Fruit fly (Drosophila melanogaster) whole organism, prepupa: ENCODE measurements around the gene Lrp4.

Experiments used
- Blimp-1 ChIP-seq: fragments of 200-800 bp; sonication (Bioruptor generic); optimal IDR thresholded peaks from 3 replicates; lab custom pipeline; 2017; ENCODE audit warnings: missing biosample characterization, missing genetic modification characterization, mild to moderate bottlenecking, moderate library complexity, missing genetic modification reagents
- CG10669 ChIP-seq: fragments of 200-800 bp; sonication (Bioruptor generic); optimal IDR thresholded peaks from 3 replicates; lab custom pipeline; 2018; ENCODE audit warnings: missing biosample characterization, mild to moderate bottlenecking, missing genetic modification characterization, moderate library complexity
- CG11902 ChIP-seq: fragments of 200-800 bp; sonication (Bioruptor generic); optimal IDR thresholded peaks from 3 replicates; lab custom pipeline; 2016; ENCODE audit warnings: missing biosample characterization, missing genetic modification characterization
- CG15336 ChIP-seq: fragments of 200-800 bp; sonication (Bioruptor generic); IDR thresholded peaks from 2 replicates; pipeline ENCODE4 v1.3.6; 2022; ENCODE audit warnings: missing biosample characterization, missing genetic modification characterization
- CG1621 ChIP-seq: fragments of 200-800 bp; sonication (Bioruptor generic); optimal IDR thresholded peaks from 3 replicates; lab custom pipeline; 2018; ENCODE audit warnings: missing biosample characterization, mild to moderate bottlenecking, missing genetic modification characterization
- CG16779 ChIP-seq: fragments of 200-800 bp; sonication (Bioruptor generic); optimal IDR thresholded peaks from 3 replicates; lab custom pipeline; 2017; ENCODE audit warnings: missing biosample characterization, mild to moderate bottlenecking, missing genetic modification characterization
- CG3032 ChIP-seq: fragments of 200-800 bp; optimal IDR thresholded peaks from 2 replicates; lab custom pipeline; 2019; ENCODE audit warnings: missing biosample characterization, mild to moderate bottlenecking, missing genetic modification characterization, moderate library complexity
- CG31627 ChIP-seq: fragments of 200-800 bp; sonication (Bioruptor generic); optimal IDR thresholded peaks from 3 replicates; lab custom pipeline; 2016; ENCODE audit warnings: missing biosample characterization, missing genetic modification characterization
- CG3919 ChIP-seq: fragments of 200-800 bp; sonication (Bioruptor generic); optimal IDR thresholded peaks from 3 replicates; lab custom pipeline; 2016; ENCODE audit warnings: missing biosample characterization, missing genetic modification characterization
- CG4318 ChIP-seq: fragments of 200-800 bp; sonication (Bioruptor generic); optimal IDR thresholded peaks from 3 replicates; lab custom pipeline; 2017; ENCODE audit warnings: missing biosample characterization, mild to moderate bottlenecking, missing genetic modification characterization
- CG6163 ChIP-seq: fragments of 200-800 bp; sonication (Bioruptor generic); IDR thresholded peaks from 3 replicates; pipeline ENCODE4 v1.3.6; 2022; ENCODE audit warnings: missing biosample characterization, missing genetic modification characterization
- CG6808 ChIP-seq: fragments of 200-800 bp; sonication (Bioruptor generic); optimal IDR thresholded peaks from 3 replicates; lab custom pipeline; 2017; ENCODE audit warnings: missing biosample characterization, missing genetic modification characterization, mild to moderate bottlenecking, moderate library complexity, missing genetic modification reagents
- CG6854 ChIP-seq: fragments of 200-800 bp; sonication (Bioruptor generic); optimal IDR thresholded peaks from 2 replicates; lab custom pipeline; 2017; ENCODE audit warnings: missing biosample characterization, mild to moderate bottlenecking, missing genetic modification characterization
- CG7368 ChIP-seq: fragments of 200-800 bp; sonication (Bioruptor generic); optimal IDR thresholded peaks from 3 replicates; lab custom pipeline; 2016; ENCODE audit warnings: missing biosample characterization, missing genetic modification characterization
- CG8119 ChIP-seq: fragments of 200-800 bp; sonication (Bioruptor generic); IDR thresholded peaks from 3 replicates; pipeline ENCODE4 v1.3.6; 2022; ENCODE audit warnings: missing biosample characterization, missing genetic modification characterization
- CG8319 ChIP-seq: fragments of 200-800 bp; sonication (Bioruptor generic); optimal IDR thresholded peaks from 3 replicates; lab custom pipeline; 2016; ENCODE audit warnings: missing biosample characterization, missing genetic modification characterization
- CG8632 ChIP-seq: fragments of 200-800 bp; sonication (Bioruptor generic); optimal IDR thresholded peaks from 3 replicates; lab custom pipeline; 2016; ENCODE audit warnings: missing biosample characterization, missing genetic modification characterization
- Eip75B ChIP-seq: fragments of 200-800 bp; sonication (Bioruptor generic); optimal IDR thresholded peaks from 3 replicates; lab custom pipeline; 2016; ENCODE audit warnings: missing biosample characterization, missing genetic modification characterization
- Eip78C ChIP-seq: fragments of 200-800 bp; sonication (Bioruptor generic); peaks from one replicate; lab custom pipeline; 2016; ENCODE audit warnings: missing biosample characterization, missing genetic modification characterization
- Eip93F ChIP-seq: fragments of 200-800 bp; sonication (Bioruptor generic); optimal IDR thresholded peaks from 2 replicates; lab custom pipeline; 2016; ENCODE audit warnings: missing biosample characterization, mild to moderate bottlenecking, missing genetic modification characterization
- Ets21C ChIP-seq: fragments of 200-800 bp; sonication (Bioruptor generic); optimal IDR thresholded peaks from 3 replicates; lab custom pipeline; 2016; ENCODE audit warnings: missing biosample characterization, missing genetic modification characterization
- Ets96B ChIP-seq: fragments of 200-800 bp; optimal IDR thresholded peaks from 2 replicates; lab custom pipeline; 2019; ENCODE audit warnings: missing biosample characterization, mild to moderate bottlenecking, missing genetic modification characterization, moderate library complexity
- Gug ChIP-seq: fragments of 200-800 bp; sonication (Bioruptor generic); IDR thresholded peaks from 2 replicates; pipeline ENCODE4 v1.3.6; 2022; ENCODE audit warnings: missing biosample characterization, missing genetic modification characterization
- Hr38 ChIP-seq: sonication (Bioruptor generic); optimal IDR thresholded peaks from 2 replicates; lab custom pipeline; 2016; ENCODE audit warnings: missing biosample characterization, missing genetic modification characterization
- Hr39 ChIP-seq: fragments of 200-800 bp; sonication (Bioruptor generic); optimal IDR thresholded peaks from 2 replicates; lab custom pipeline; 2016; ENCODE audit warnings: missing biosample characterization, missing genetic modification characterization
- Hr4 ChIP-seq: fragments of 200-800 bp; sonication (Bioruptor generic); optimal IDR thresholded peaks from 3 replicates; lab custom pipeline; 2016; ENCODE audit warnings: missing biosample characterization, missing genetic modification characterization
- Lpt ChIP-seq: fragments of 200-800 bp; sonication (Bioruptor generic); optimal IDR thresholded peaks from 3 replicates; lab custom pipeline; 2016; ENCODE audit warnings: missing biosample characterization, missing genetic modification characterization
- OdsH ChIP-seq: fragments of 200-800 bp; sonication (Bioruptor generic); optimal IDR thresholded peaks from 3 replicates; lab custom pipeline; 2016; ENCODE audit warnings: missing biosample characterization, missing genetic modification characterization
- Smox ChIP-seq: fragments of 200-800 bp; sonication (Bioruptor generic); optimal IDR thresholded peaks from 3 replicates; lab custom pipeline; 2016; ENCODE audit warnings: missing biosample characterization, missing genetic modification characterization
- Sox102F ChIP-seq: fragments of 200-800 bp; sonication (Bioruptor generic); optimal IDR thresholded peaks from 2 replicates; lab custom pipeline; 2016; ENCODE audit warnings: missing biosample characterization, mild to moderate bottlenecking, missing genetic modification characterization
- Sox14 ChIP-seq: fragments of 200-800 bp; sonication (Bioruptor generic); optimal IDR thresholded peaks from 3 replicates; lab custom pipeline; 2016; ENCODE audit warnings: missing biosample characterization, missing genetic modification characterization
- achi ChIP-seq: fragments of 200-800 bp; sonication (Bioruptor generic); optimal IDR thresholded peaks from 3 replicates; lab custom pipeline; 2016; ENCODE audit warnings: missing biosample characterization, missing genetic modification characterization
- cyc ChIP-seq: fragments of 200-800 bp; sonication (Bioruptor generic); optimal IDR thresholded peaks from 3 replicates; lab custom pipeline; 2016; ENCODE audit warnings: missing biosample characterization, missing genetic modification characterization
- dac ChIP-seq: fragments of 200-800 bp; sonication (Bioruptor generic); optimal IDR thresholded peaks from 2 replicates; lab custom pipeline; 2017; ENCODE audit warnings: missing biosample characterization, mild to moderate bottlenecking, missing genetic modification characterization
- dsx ChIP-seq: fragments of 200-800 bp; optimal IDR thresholded peaks from 3 replicates; lab custom pipeline; 2019; ENCODE audit warnings: missing biosample characterization, mild to moderate bottlenecking, missing genetic modification characterization, moderate library complexity; ENCODE audit not compliant: poor library complexity, severe bottlenecking
- eg ChIP-seq: fragments of 200-800 bp; sonication (Bioruptor generic); IDR thresholded peaks from 3 replicates; pipeline ENCODE4 v1.3.6; 2022; ENCODE audit warnings: missing biosample characterization, missing genetic modification characterization
- fd59A ChIP-seq: fragments of 200-800 bp; sonication (Bioruptor generic); optimal IDR thresholded peaks from 2 replicates; lab custom pipeline; 2017; ENCODE audit warnings: missing biosample characterization, mild to moderate bottlenecking, missing genetic modification characterization, missing genetic modification reagents
- fd85E ChIP-seq: fragments of 200-800 bp; sonication (Bioruptor generic); optimal IDR thresholded peaks from 3 replicates; lab custom pipeline; 2016; ENCODE audit warnings: missing biosample characterization, missing genetic modification characterization
- fkh ChIP-seq: fragments of 200-800 bp; sonication (Bioruptor generic); optimal IDR thresholded peaks from 3 replicates; lab custom pipeline; 2017; ENCODE audit warnings: missing biosample characterization, mild to moderate bottlenecking, missing genetic modification characterization, moderate library complexity
- lz ChIP-seq: fragments of 200-800 bp; sonication (Bioruptor generic); optimal IDR thresholded peaks from 3 replicates; lab custom pipeline; 2016; ENCODE audit warnings: missing biosample characterization, missing genetic modification characterization
- pdm3 ChIP-seq: fragments of 200-800 bp; sonication (Bioruptor generic); optimal IDR thresholded peaks from 3 replicates; lab custom pipeline; 2016; ENCODE audit warnings: missing biosample characterization, missing genetic modification characterization
- salr ChIP-seq, 2 experiments: fragments of 200-800 bp; sonication (Bioruptor generic); optimal IDR thresholded peaks; 3 replicates each; lab custom pipeline; 2016 to 2018; ENCODE audit warnings: missing biosample characterization in 2 of 2, missing genetic modification characterization in 2 of 2, mild to moderate bottlenecking in 1 of 2
- spab ChIP-seq: fragments of 200-800 bp; sonication (Bioruptor generic); optimal IDR thresholded peaks from 2 replicates; lab custom pipeline; 2017; ENCODE audit warnings: missing biosample characterization, mild to moderate bottlenecking, missing genetic modification characterization, missing genetic modification reagents
- ss ChIP-seq, 2 experiments: fragments of 200-800 bp; sonication (Bioruptor generic); optimal IDR thresholded peaks; 2 replicates in 1 of 2; 3 replicates in 1 of 2; lab custom pipeline; 2017 to 2018; ENCODE audit warnings: mild to moderate bottlenecking in 2 of 2, missing biosample characterization in 2 of 2, missing genetic modification characterization in 2 of 2, moderate library complexity in 1 of 2
- svp ChIP-seq: fragments of 200-800 bp; sonication (Bioruptor generic); peaks from one replicate; lab custom pipeline; 2016; ENCODE audit warnings: missing biosample characterization, missing genetic modification characterization

The Lrp4 gene

DNA sequence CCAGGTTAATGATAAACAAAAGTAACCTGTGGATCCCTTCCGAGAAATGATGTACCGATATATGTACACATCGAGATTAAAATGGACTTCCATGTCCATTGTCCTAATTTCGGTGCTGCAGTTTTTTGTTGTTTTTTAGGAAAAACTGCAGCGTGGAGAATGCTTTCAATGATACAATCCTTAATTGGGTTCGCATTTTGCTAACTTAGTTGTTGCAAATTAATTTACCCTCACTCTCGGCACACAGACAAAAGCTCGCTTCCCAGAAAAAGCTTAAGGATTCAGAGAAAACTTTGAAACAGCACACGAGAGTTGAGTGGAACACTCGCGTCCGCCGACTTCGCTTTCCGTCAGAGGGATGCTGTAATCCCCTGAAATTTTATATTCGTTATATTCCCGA is at the start of gene Lrp4:
Lrp4 (plus strand) TSS at position 301 of the 400 bp plus-strand sequence.
- TF ChIP-seq Sox14 = no peak
- TF ChIP-seq eg (GFP tag; lab: Robert Waterston, UW) = no peak

DNA sequence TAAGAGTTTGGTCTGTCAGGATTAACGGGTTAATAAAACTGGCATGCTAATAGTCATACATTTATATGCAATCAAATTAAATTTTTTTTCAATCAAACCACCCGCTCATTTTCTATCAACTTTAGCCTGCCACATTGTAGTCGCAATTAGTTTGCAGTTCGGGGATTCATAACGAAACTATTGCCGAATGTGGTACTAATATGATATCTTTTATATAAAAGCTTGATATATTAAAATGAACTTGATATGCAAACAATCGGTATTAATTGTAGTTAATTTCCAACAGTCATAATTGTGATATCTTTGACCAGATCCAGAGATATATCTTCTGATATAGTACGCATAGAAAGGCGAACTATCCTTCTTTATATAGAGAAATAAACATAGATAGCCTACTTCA is 44.6 kb upstream of the Lrp4 start:
- TF ChIP-seq Eip78C = peak; percentile 3
- TF ChIP-seq CG8119 (GFP tag; lab: Robert Waterston, UW) = no peak

DNA sequence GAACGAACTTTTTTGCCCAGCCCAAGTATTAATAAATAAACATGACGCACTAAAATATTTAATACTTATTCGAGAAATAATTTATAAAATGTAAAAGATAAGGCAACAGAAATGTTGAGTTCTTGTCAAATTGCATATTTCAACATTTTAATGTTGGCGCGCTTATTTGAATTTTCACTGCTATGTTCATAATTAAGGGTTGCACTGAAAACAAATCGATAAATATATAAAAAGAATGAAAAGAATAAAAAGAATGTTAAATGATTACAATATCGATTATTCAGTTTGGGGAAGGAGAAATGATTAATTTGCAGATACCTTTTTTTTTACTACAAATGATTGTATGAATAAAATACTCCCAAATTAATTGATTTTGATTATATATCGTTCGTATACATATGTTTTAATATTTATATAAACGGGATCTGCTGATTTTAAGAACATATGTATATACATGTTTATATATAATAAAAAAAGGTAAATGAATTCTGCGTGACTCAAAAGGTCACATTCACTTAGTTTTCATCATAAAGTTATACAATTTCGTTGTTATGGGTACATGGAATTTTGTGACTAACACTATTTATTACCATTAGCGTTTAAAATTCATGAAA is 43.8 kb upstream of the Lrp4 start:
- TF ChIP-seq fd85E (GFP tag; lab: Kevin White, UChicago) (no peak), fkh (peak; percentile 2), CG15336 (no peak), lz (GFP tag; lab: Kevin White, UChicago) (no peak), CG31627 (no peak), dsx (GFP tag; lab: Kevin White, UChicago) (peak; percentile 50), Hr38 (no peak), achi (GFP tag; lab: Kevin White, UChicago) (no peak), ss (GFP tag; optimal IDR thresholded peaks at IDR 0.05; lab: Kevin White, UChicago) (no peak), salr (GFP tag; optimal IDR thresholded peaks at IDR 0.05; lab: Kevin White, UChicago) (no peak), CG4318 (GFP tag; lab: Kevin White, UChicago) (no peak), Ets21C (GFP tag; lab: Kevin White, UChicago) (no peak), dac (GFP tag; lab: Kevin White, UChicago) (no peak), CG8632 (GFP tag; lab: Kevin White, UChicago) (no peak), Ets96B (tag; lab: Kevin White, UChicago) (no peak), Eip93F (GFP tag; lab: Kevin White, UChicago) (peak; percentile 22), Eip75B (GFP tag; lab: Kevin White, UChicago) (no peak), CG16779 (tag; lab: Kevin White, UChicago) (no peak), CG8119 (GFP tag; lab: Robert Waterston, UW) (no peak)

DNA sequence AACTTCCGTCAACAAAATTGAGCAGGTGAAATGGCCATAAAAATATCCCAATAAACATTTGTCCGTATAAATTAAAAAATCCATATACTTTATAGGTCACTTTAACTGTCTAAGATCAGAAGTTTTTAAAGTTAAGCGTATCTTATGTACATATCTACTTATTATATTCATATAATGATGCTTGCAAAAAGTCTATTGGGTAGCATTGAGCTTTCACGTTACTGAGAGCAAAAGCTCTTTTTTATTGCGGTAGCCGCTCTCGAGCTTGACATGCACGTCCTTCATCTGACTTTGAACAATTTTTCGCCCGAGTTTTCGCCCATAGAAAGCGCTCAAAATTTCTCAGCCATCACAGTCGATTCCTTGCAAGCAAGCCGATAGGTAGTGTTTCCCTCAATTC is 42.8 kb upstream of the Lrp4 start, which contains the start of gene Gapdh2:
Gapdh2 (plus strand) TSS at position 283 of the 400 bp plus-strand sequence.
- peak; percentile 99 for TF ChIP-seq CG6808
- TF ChIP-seq spab (GFP tag; lab: Kevin White, UChicago) = peak; percentile 99
- peak; percentile 99 for TF ChIP-seq CG1621
- TF ChIP-seq ss (GFP tag; optimal IDR thresholded peaks at IDR 0.05; lab: Kevin White, UChicago) = peak; percentile 100
- TF ChIP-seq svp (GFP tag; lab: Kevin White, UChicago) = peak; percentile 100
- peak; percentile 99 for TF ChIP-seq CG8319 (GFP tag; lab: Kevin White, UChicago)
- TF ChIP-seq Hr4 (GFP tag; lab: Kevin White, UChicago) = peak; percentile 99
- TF ChIP-seq CG31627 = peak; percentile 98
- TF ChIP-seq OdsH (GFP tag; lab: Kevin White, UChicago) = peak; percentile 99
- peak; percentile 98 for TF ChIP-seq fd59A (GFP tag; lab: Kevin White, UChicago)
- peak; percentile 99 for TF ChIP-seq cyc (GFP tag; lab: Kevin White, UChicago)
- peak; percentile 100 for TF ChIP-seq Smox (GFP tag; lab: Kevin White, UChicago)
- peak; percentile 99 for TF ChIP-seq dsx (GFP tag; lab: Kevin White, UChicago)
- TF ChIP-seq Ets21C (GFP tag; lab: Kevin White, UChicago) = peak; percentile 98
- peak; percentile 98 for TF ChIP-seq Hr39 (GFP tag; lab: Kevin White, UChicago)
- peak; percentile 100 for TF ChIP-seq Lpt (GFP tag; lab: Kevin White, UChicago)
- TF ChIP-seq CG6854 (GFP tag; lab: Kevin White, UChicago) = peak; percentile 99
- TF ChIP-seq CG7368 (GFP tag; lab: Kevin White, UChicago) = peak; percentile 99
- peak; percentile 98 for TF ChIP-seq Blimp-1
- TF ChIP-seq Gug (GFP tag; lab: Robert Waterston, UW) = peak; percentile 99
- TF ChIP-seq CG6163 (GFP tag; lab: Robert Waterston, UW) = peak; percentile 100
- TF ChIP-seq CG4318 (GFP tag; lab: Kevin White, UChicago) = peak; percentile 96
- peak; percentile 96 for TF ChIP-seq CG11902 (GFP tag; lab: Kevin White, UChicago)
- TF ChIP-seq eg (GFP tag; lab: Robert Waterston, UW) = peak; percentile 100
- TF ChIP-seq CG3919 (GFP tag; lab: Kevin White, UChicago) = peak; percentile 99
- peak; percentile 99 for TF ChIP-seq pdm3 (GFP tag; lab: Kevin White, UChicago)
- peak; percentile 100 for TF ChIP-seq CG3032
- peak; percentile 100 for TF ChIP-seq CG8632 (GFP tag; lab: Kevin White, UChicago)
- TF ChIP-seq Sox102F (GFP tag; lab: Kevin White, UChicago) = peak; percentile 100
- peak; percentile 99 for TF ChIP-seq CG10669 (GFP tag; lab: Kevin White, UChicago)
